Worm (Caenorhabditis elegans) whole organism, mixed stage, embryonic: ENCODE results near the gene cpg-18.

Experiments used
- bed-3 ChIP-seq: fragments of 200-800 bp; sonication (Bioruptor generic); optimal IDR thresholded peaks from 3 replicates; lab custom pipeline; 2018; ENCODE audit warnings: mild to moderate bottlenecking, missing genetic modification characterization, moderate library complexity, missing compliant biosample characterization
- blmp-1 ChIP-seq: fragments of 150-350 bp; optimal IDR thresholded peaks from 2 replicates; lab custom pipeline; 2014; ENCODE audit warnings: missing biosample characterization, missing genetic modification characterization
- ceh-43 ChIP-seq: fragments of 200-800 bp; sonication (Bioruptor generic); optimal IDR thresholded peaks from 2 replicates; lab custom pipeline; 2018; ENCODE audit warnings: mild to moderate bottlenecking, missing genetic modification characterization, moderate library complexity, missing compliant biosample characterization
- ceh-83 ChIP-seq: fragments of 200-800 bp; sonication (Bioruptor generic); optimal IDR thresholded peaks from 2 replicates; lab custom pipeline; 2018; ENCODE audit warnings: mild to moderate bottlenecking, missing genetic modification characterization, missing compliant biosample characterization
- ces-1 ChIP-seq: fragments of 150-350 bp; optimal IDR thresholded peaks from 2 replicates; lab custom pipeline; 2014; ENCODE audit warnings: missing biosample characterization, missing genetic modification reagents, missing genetic modification characterization
- cnd-1 ChIP-seq: fragments of 200-800 bp; sonication (Bioruptor generic); optimal IDR thresholded peaks from 2 replicates; lab custom pipeline; 2018; ENCODE audit warnings: mild to moderate bottlenecking, missing genetic modification characterization, missing compliant biosample characterization
- drap-1 ChIP-seq: fragments of 200-800 bp; sonication (Bioruptor generic); optimal IDR thresholded peaks from 3 replicates; lab custom pipeline; 2018; ENCODE audit warnings: mild to moderate bottlenecking, missing genetic modification characterization, missing compliant biosample characterization
- elt-1 ChIP-seq: sonication (generic microtip); optimal IDR thresholded peaks from 2 replicates; lab custom pipeline; 2017; ENCODE audit warnings: missing genetic modification characterization, mild to moderate bottlenecking, missing compliant biosample characterization, antibody characterized with exemption, moderate library complexity, borderline replicate concordance; ENCODE audit not compliant: insufficient read depth
- elt-3 ChIP-seq: fragments of 150-350 bp; optimal IDR thresholded peaks from 2 replicates; lab custom pipeline; 2014; ENCODE audit warnings: missing biosample characterization, missing genetic modification characterization
- flh-1 ChIP-seq: fragments of 200-800 bp; sonication (Bioruptor generic); optimal IDR thresholded peaks from 2 replicates; lab custom pipeline; 2018; ENCODE audit warnings: mild to moderate bottlenecking, missing genetic modification characterization, moderate library complexity, missing compliant biosample characterization
- ham-2 ChIP-seq: fragments of 200-800 bp; sonication (Bioruptor generic); optimal IDR thresholded peaks from 2 replicates; lab custom pipeline; 2018; ENCODE audit warnings: mild to moderate bottlenecking, missing genetic modification characterization, missing compliant biosample characterization
- hlh-1 ChIP-seq: fragments of 150-350 bp; optimal IDR thresholded peaks from 2 replicates; lab custom pipeline; 2014; ENCODE audit warnings: missing biosample characterization, missing genetic modification reagents, missing genetic modification characterization
- lin-13 ChIP-seq: fragments of 150-350 bp; optimal IDR thresholded peaks from 2 replicates; lab custom pipeline; 2014; ENCODE audit warnings: missing biosample characterization, missing genetic modification characterization
- lin-32 ChIP-seq: fragments of 200-800 bp; sonication (Bioruptor generic); optimal IDR thresholded peaks from 2 replicates; lab custom pipeline; 2018; ENCODE audit warnings: mild to moderate bottlenecking, missing genetic modification characterization, missing compliant biosample characterization
- mep-1 ChIP-seq: fragments of 150-350 bp; optimal IDR thresholded peaks from 2 replicates; lab custom pipeline; 2017; ENCODE audit warnings: missing biosample characterization, missing genetic modification reagents, missing genetic modification characterization, inconsistent platforms
- mls-2 ChIP-seq: sonication (generic microtip); optimal IDR thresholded peaks from 2 replicates; lab custom pipeline; 2016; ENCODE audit warnings: mild to moderate bottlenecking, missing genetic modification characterization, moderate library complexity, missing compliant biosample characterization
- nhr-12 ChIP-seq: fragments of 150-350 bp; optimal IDR thresholded peaks from 2 replicates; lab custom pipeline; 2014; ENCODE audit warnings: missing biosample characterization, missing genetic modification characterization
- nhr-2 ChIP-seq: fragments of 150-350 bp; optimal IDR thresholded peaks from 2 replicates; lab custom pipeline; 2014; ENCODE audit warnings: missing biosample characterization, missing genetic modification characterization
- nhr-237 ChIP-seq: fragments of 150-350 bp; optimal IDR thresholded peaks from 2 replicates; lab custom pipeline; 2014; ENCODE audit warnings: missing biosample characterization, missing genetic modification characterization
- nhr-28 ChIP-seq: fragments of 150-350 bp; optimal IDR thresholded peaks from 2 replicates; lab custom pipeline; 2014; ENCODE audit warnings: missing biosample characterization, missing genetic modification characterization
- nhr-76 ChIP-seq: sonication (generic microtip); optimal IDR thresholded peaks from 2 replicates; lab custom pipeline; 2017; ENCODE audit warnings: missing biosample characterization, missing genetic modification characterization
- pha-4 ChIP-seq: fragments of 150-350 bp; optimal IDR thresholded peaks from 2 replicates; lab custom pipeline; 2018; ENCODE audit warnings: missing biosample characterization, missing genetic modification reagents, missing genetic modification characterization
- sem-2 ChIP-seq: fragments of 200-800 bp; sonication (Bioruptor generic); optimal IDR thresholded peaks from 2 replicates; lab custom pipeline; 2018; ENCODE audit warnings: mild to moderate bottlenecking, missing genetic modification characterization, missing compliant biosample characterization
- sptf-1 ChIP-seq: sonication (generic microtip); optimal IDR thresholded peaks from 2 replicates; lab custom pipeline; 2017; ENCODE audit warnings: mild to moderate bottlenecking, missing genetic modification characterization, moderate library complexity, missing compliant biosample characterization
- tbx-8 ChIP-seq: fragments of 200-800 bp; sonication (Bioruptor generic); optimal IDR thresholded peaks from 2 replicates; lab custom pipeline; 2018; ENCODE audit warnings: mild to moderate bottlenecking, missing genetic modification characterization, moderate library complexity, missing compliant biosample characterization
- unc-120 ChIP-seq: sonication (generic microtip); optimal IDR thresholded peaks from 2 replicates; lab custom pipeline; 2017; ENCODE audit warnings: missing genetic modification characterization, missing compliant biosample characterization; ENCODE audit not compliant: poor library complexity, severe bottlenecking
- unc-39 ChIP-seq: fragments of 150-350 bp; optimal IDR thresholded peaks from 2 replicates; lab custom pipeline; 2014; ENCODE audit warnings: missing biosample characterization, missing genetic modification characterization
- unc-62 ChIP-seq: fragments of 150-350 bp; optimal IDR thresholded peaks from 2 replicates; lab custom pipeline; 2014; ENCODE audit warnings: missing biosample characterization, missing genetic modification reagents, missing genetic modification characterization
- zip-8 ChIP-seq: fragments of 150-350 bp; optimal IDR thresholded peaks from 2 replicates; lab custom pipeline; 2014; ENCODE audit warnings: missing biosample characterization, missing genetic modification characterization
- ztf-11 ChIP-seq: fragments of 150-350 bp; optimal IDR thresholded peaks from 2 replicates; lab custom pipeline; 2014; ENCODE audit warnings: missing biosample characterization, missing genetic modification characterization

The cpg-18 gene

ce11 chrIV:5734720-5735119, at the start of gene cpg-18:
Gene cpg-18 (plus strand): TSS chrIV:5735020.
- TF ChIP-seq zip-8: no peak
- TF ChIP-seq lin-13: no peak
- TF ChIP-seq unc-39: no peak
- TF ChIP-seq elt-1: no peak
- no peak for TF ChIP-seq blmp-1 (tag; lab: Kevin White, UChicago)
- no peak for TF ChIP-seq nhr-2 (tag; lab: Kevin White, UChicago)
- TF ChIP-seq nhr-237 (tag; lab: Kevin White, UChicago): no peak
- no peak for TF ChIP-seq bed-3 (GFP tag; lab: Kevin White, UChicago)
- no peak for TF ChIP-seq nhr-12 (tag; lab: Kevin White, UChicago)
- TF ChIP-seq elt-3: no peak
- TF ChIP-seq tbx-8 (GFP tag; lab: Kevin White, UChicago): no peak
- no peak for TF ChIP-seq nhr-76 (tag; lab: Kevin White, UChicago)
- TF ChIP-seq mls-2 (tag; lab: Kevin White, UChicago): no peak
- TF ChIP-seq cnd-1 (tag; lab: Kevin White, UChicago): no peak
- no peak for TF ChIP-seq ces-1 (GFP tag; lab: Kevin White, UChicago)
- no peak for TF ChIP-seq drap-1
- no peak for TF ChIP-seq mep-1 (tag; lab: Kevin White, UChicago)
- no peak for TF ChIP-seq ceh-43 (GFP tag; lab: Kevin White, UChicago)
- no peak for TF ChIP-seq ceh-83
- TF ChIP-seq unc-120: no peak

ce11 chrIV:5690386-5691080, 44.3 kb upstream of the cpg-18 start, which contains the start of gene C55C3.8:
Gene C55C3.8 (plus strand): TSS chrIV:5691030.
- TF ChIP-seq nhr-2 (tag; lab: Kevin White, UChicago): no peak
- TF ChIP-seq nhr-12 (tag; lab: Kevin White, UChicago): no peak
- TF ChIP-seq sem-2 (GFP tag; lab: Kevin White, UChicago): no peak
- TF ChIP-seq flh-1 (GFP tag; lab: Kevin White, UChicago): no peak
- TF ChIP-seq nhr-76 (tag; lab: Kevin White, UChicago): no peak
- no peak for TF ChIP-seq elt-1
- no peak for TF ChIP-seq tbx-8 (GFP tag; lab: Kevin White, UChicago)
- TF ChIP-seq blmp-1 (tag; lab: Kevin White, UChicago): no peak
- TF ChIP-seq zip-8: no peak
- TF ChIP-seq unc-62 (GFP tag; lab: Kevin White, UChicago): no peak
- TF ChIP-seq pha-4 (tag; lab: Kevin White, UChicago): no peak

DNA sequence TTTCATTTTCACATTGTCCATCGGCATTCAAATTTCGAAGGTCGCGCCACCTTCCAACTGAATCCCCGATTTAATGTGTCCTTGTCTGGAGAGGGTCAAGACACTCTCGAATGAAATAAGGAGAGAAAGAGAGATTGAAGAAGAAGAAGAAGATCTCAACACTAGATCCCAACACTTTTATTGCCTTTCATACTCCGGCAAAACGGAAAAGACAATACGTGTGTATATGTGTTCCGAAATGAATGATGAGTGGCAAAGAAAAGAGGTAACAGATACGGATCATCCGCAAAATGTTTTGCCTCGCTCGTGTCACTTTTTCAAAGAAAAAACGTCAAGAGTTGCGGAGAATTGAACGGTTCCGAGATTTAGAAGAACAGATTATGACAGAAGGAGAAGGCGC, 34.4 kb upstream of the cpg-18 start:
- TF ChIP-seq bed-3 (GFP tag; lab: Kevin White, UChicago): no peak
- TF ChIP-seq unc-62 (GFP tag; lab: Kevin White, UChicago): peak; percentile 82
- TF ChIP-seq blmp-1 (tag; lab: Kevin White, UChicago): peak; percentile 63
- no peak for TF ChIP-seq lin-13
- TF ChIP-seq mep-1 (tag; lab: Kevin White, UChicago): no peak
- no peak for TF ChIP-seq sem-2 (GFP tag; lab: Kevin White, UChicago)
- peak; percentile 67 for TF ChIP-seq elt-1
- TF ChIP-seq sptf-1 (tag; lab: Kevin White, UChicago): no peak
- TF ChIP-seq ham-2 (GFP tag; lab: Kevin White, UChicago): peak; percentile 16
- TF ChIP-seq ztf-11 (tag; lab: Kevin White, UChicago): no peak
- no peak for TF ChIP-seq nhr-12 (tag; lab: Kevin White, UChicago)
- no peak for TF ChIP-seq flh-1 (GFP tag; lab: Kevin White, UChicago)

ce11 chrIV:5701646-5702045, 33.2 kb upstream of the cpg-18 start:
- TF ChIP-seq ham-2 (GFP tag; lab: Kevin White, UChicago): peak; percentile 1
- TF ChIP-seq nhr-76 (tag; lab: Kevin White, UChicago): no peak

DNA sequence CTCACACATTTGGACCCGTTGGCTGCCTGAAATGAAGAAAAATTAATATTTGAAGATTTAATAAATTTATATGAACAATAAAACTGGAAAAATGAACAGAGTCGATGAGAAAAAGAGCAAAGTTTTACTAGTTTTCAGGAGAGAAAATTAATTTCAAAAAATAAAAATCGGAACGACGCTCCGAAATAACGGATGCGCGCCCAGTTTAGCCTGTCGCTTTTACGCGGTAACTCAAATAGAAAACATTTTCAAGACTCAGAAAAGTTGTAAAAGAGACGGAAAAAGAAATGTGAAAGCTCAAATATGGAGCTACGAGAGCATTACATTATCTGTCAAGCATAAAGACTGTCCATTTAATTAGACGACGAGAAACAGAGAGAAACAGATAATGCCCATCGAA, 31.4 kb upstream of the cpg-18 start, which contains the start of the genes C55C3.73 and perm-5:
Gene C55C3.73 (minus strand): TSS at position 9 of the 400 bp plus-strand sequence.
Gene perm-5 (minus strand): TSS at position 26 of the 400 bp plus-strand sequence.
- TF ChIP-seq ceh-83 (no peak), ztf-11 (tag; lab: Kevin White, UChicago) (no peak), lin-32 (no peak), nhr-28 (tag; lab: Kevin White, UChicago) (no peak), sptf-1 (tag; lab: Kevin White, UChicago) (no peak), hlh-1 (tag; lab: Kevin White, UChicago) (no peak), bed-3 (GFP tag; lab: Kevin White, UChicago) (no peak)
